Worm (Caenorhabditis elegans) whole organism, dauer: ENCODE measurements around the gene F42A6.1.
"Not testable (repeated sequence)": the region's sequence is repeated elsewhere in the genome, so short reads cannot be mapped to it uniquely, and the experiment has no call there.

ENCODE experiments used
- unc-62 ChIP-seq: sonication (generic microtip); optimal IDR thresholded peaks from 2 replicates; lab custom pipeline; 2017; ENCODE audit warnings: missing biosample characterization, missing genetic modification reagents, missing genetic modification characterization

Gene F42A6.1

ce11 chrIV:3363784-3364183 is 8.9 kb downstream of the F42A6.1 start:
- TF ChIP-seq unc-62, result no peak

ce11 chrIV:3368638-3369247 is 13.9 kb downstream of the F42A6.1 start, which contains the start of gene vha-19:
TSS of gene vha-19 (plus strand) at chrIV:3369197.
- no peak for TF ChIP-seq unc-62

ce11 chrIV:3373370-3373769 is 18.5 kb downstream of the F42A6.1 start:
- TF ChIP-seq unc-62, result no peak

- no peak for TF ChIP-seq unc-62
These were observed 23.4 kb downstream of the F42A6.1 start, which contains the start of gene otub-4 for ce11 chrIV:3378080-3378804. TSS of gene otub-4 (minus strand) at chrIV:3378130.

- no peak for TF ChIP-seq unc-62
These were observed 27.6 kb downstream of the F42A6.1 start, which contains the start of gene B0546.3 for ce11 chrIV:3382338-3382907. TSS of gene B0546.3 (minus strand) at chrIV:3382841.

ce11 chrIV:3383203-3383602 is 28.3 kb downstream of the F42A6.1 start:
- TF ChIP-seq unc-62, result no peak

ce11 chrIV:3384047-3384446 is 29.2 kb downstream of the F42A6.1 start, which contains the start of gene B0546.4:
TSS of gene B0546.4 (minus strand) at chrIV:3384147.
- no peak for TF ChIP-seq unc-62

- no peak for TF ChIP-seq unc-62
These were observed 29.7 kb downstream of the F42A6.1 start for ce11 chrIV:3384593-3384992.

- no peak for TF ChIP-seq unc-62
These were observed 30.7 kb downstream of the F42A6.1 start, which contains the start of gene mai-2 for ce11 chrIV:3385337-3386215. TSS of gene mai-2 (plus strand) at chrIV:3385910.

- TF ChIP-seq unc-62, result no peak
These were observed 31.8 kb downstream of the F42A6.1 start for ce11 chrIV:3386504-3387290.

ce11 chrIV:3389999-3390398 is 35.1 kb downstream of the F42A6.1 start, which contains the start of gene B0546.5:
TSS of gene B0546.5 (minus strand) at chrIV:3390099.
- not testable (repeated sequence) for TF ChIP-seq unc-62

ce11 chrIV:3394066-3394465 is 39.2 kb downstream of the F42A6.1 start, which contains the start of gene C04C3.4:
TSS of gene C04C3.4 (plus strand) at chrIV:3394366.
- TF ChIP-seq unc-62, result not testable (repeated sequence)

ce11 chrIV:3395581-3395980 is 40.7 kb downstream of the F42A6.1 start, which contains the start of gene C04C3.14:
TSS of gene C04C3.14 (plus strand) at chrIV:3395881.
- no peak for TF ChIP-seq unc-62

ce11 chrIV:3398078-3398477 is 43.2 kb downstream of the F42A6.1 start:
- no peak for TF ChIP-seq unc-62

- no peak for TF ChIP-seq unc-62
These were observed 44.3 kb downstream of the F42A6.1 start, which contains the start of the genes dyf-3 and pdhb-1 for ce11 chrIV:3399015-3399722. TSS of gene dyf-3 (minus strand) at chrIV:3399231. TSS of gene pdhb-1 (plus strand) at chrIV:3399672.
